Worm (Caenorhabditis elegans): ENCODE measurements around the gene ZK131.11.
"Not testable (repeated sequence)": the region's sequence is repeated elsewhere in the genome, so short reads cannot be mapped to it uniquely, and the experiment has no call there.

ZK131.11 gene

DNA sequence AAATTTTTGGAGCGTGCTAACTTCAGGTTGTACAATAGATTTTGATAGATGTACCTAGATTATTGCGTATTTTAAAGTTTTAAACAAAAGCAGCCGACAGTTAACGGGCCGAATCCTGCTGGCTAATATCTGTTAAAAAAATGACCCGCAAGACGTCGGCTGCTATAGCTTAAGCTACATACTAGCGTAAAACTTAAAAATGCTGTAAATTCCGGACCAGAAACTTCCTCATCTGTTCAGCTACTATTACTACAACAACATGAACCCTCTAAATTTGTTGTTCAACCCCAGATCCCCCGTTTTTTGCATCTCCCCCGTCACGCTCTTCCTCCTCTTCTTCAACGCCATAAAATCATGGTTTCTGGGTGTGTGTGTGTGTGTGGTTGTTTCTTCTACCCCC is 5.1 kb upstream of the ZK131.11 start:
- TF ChIP-seq mep-1 (tag; optimal IDR thresholded peaks at IDR 0.05) (no peak), attf-4 (tag; optimal IDR thresholded peaks at IDR 0.05) (no peak), ceh-62 (tag; optimal IDR thresholded peaks at IDR 0.05) (no peak), unc-62 (GFP tag; optimal IDR thresholded peaks at IDR 0.05 in 1 of 2) (peak in 1 of 2 experiments; percentile 91), unc-62 (tag; optimal IDR thresholded peaks at IDR 0.05) (no peak), duxl-1 (tag; optimal IDR thresholded peaks at IDR 0.05; ENCODE audit: poor library complexity) (no peak), dmd-9 (GFP tag; IDR thresholded peaks at IDR 0.05) (no peak)

DNA sequence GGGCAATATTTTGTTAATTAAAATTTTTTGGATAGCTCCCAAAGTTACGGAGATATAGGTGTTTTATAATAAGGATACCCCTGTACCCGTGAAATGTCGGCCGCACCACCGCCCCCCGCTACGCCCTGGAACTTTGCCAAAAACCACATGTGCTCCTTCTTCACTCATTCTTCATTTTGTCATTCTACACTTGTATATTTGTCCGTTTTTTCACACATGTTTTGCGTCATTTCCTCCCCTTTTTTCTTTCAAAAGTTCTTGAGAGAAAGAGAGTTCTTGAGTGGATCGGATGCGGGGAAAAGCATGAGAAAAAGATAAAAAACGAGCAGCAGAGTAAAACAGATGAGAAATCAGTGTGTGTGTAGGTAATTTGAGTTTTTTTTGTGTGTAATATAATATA is 3.2 kb upstream of the ZK131.11 start:
- TF ChIP-seq spr-1 (tag; optimal IDR thresholded peaks at IDR 0.05) (no peak), nhr-10 (tag; optimal IDR thresholded peaks at IDR 0.05) (no peak), ztf-7 (tag; optimal IDR thresholded peaks at IDR 0.05) (no peak), nhr-48 (tag; optimal IDR thresholded peaks at IDR 0.05) (no peak), zip-2 (tag; optimal IDR thresholded peaks at IDR 0.05) (no peak), nhr-28 (tag; optimal IDR thresholded peaks at IDR 0.05) (no peak), rbr-2 (tag; optimal IDR thresholded peaks at IDR 0.05) (no peak), hmg-1.1 (GFP tag; IDR thresholded peaks at IDR 0.05) (no peak), mdt-29 (GFP tag; IDR thresholded peaks at IDR 0.05) (no peak), sdz-12 (GFP tag; optimal IDR thresholded peaks at IDR 0.05) (no peak), ztf-11 (tag; optimal IDR thresholded peaks at IDR 0.05) (no peak), dmd-9 (GFP tag; IDR thresholded peaks at IDR 0.05) (no peak), F26F4.8 (GFP tag; conservative IDR thresholded peaks at IDR 0.05) (no peak)

DNA sequence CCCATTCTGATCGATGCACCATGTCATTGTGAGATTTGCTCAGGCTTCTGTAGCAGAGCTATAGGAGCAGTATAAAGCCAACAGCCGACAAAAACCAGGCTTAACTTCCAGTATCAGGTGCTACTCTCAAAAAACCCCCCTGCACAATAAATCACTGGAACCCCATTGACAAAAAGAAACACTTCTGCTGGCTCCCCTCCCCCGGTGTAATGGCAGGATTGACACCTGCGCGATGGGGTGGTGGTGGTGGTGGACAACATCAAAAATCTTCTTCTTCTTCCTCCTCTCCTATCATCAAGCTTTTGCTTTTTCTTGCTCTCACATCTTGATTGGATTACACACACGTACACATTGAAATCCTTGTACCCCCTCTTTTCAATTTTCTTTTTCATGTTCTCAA is 2.3 kb upstream of the ZK131.11 start:
- TF ChIP-seq set-16 (GFP tag; IDR thresholded peaks at IDR 0.05) = 0 out of 2 replicates have a peak, but pooled peaks have one; percentile 8
- peak in 1 of 2 experiments; percentile 70 for TF ChIP-seq unc-62 (GFP tag; optimal IDR thresholded peaks at IDR 0.05 in 1 of 2)
- no peak for TF ChIP-seq unc-62 (tag; optimal IDR thresholded peaks at IDR 0.05)
- peak; percentile 51; the same call in 1 of the 2 replicates for TF ChIP-seq nhr-42 (GFP tag; IDR thresholded peaks at IDR 0.05)
- TF ChIP-seq zfp-3 (GFP tag; conservative IDR thresholded peaks at IDR 0.05) = no peak

DNA sequence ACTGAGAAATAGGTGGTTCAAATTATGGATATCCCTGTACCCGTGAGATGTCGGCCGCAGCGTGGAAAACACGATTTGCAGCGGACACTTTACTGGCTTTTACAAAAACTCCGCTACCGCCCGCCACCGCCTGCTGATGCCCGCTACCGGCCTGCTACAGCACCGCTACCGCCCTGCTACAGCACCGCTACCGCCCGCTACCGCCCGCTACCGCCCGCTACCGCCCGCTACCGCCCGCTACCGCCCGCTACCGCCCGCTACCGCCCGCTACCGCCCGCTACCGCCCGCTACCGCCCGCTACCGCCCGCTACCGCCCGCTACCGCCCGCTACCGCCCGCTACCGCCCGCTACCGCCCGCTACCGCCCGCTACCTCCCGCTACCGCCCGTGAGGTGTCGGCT is 1.3 kb upstream of the ZK131.11 start:
- peak; percentile 90 for TF ChIP-seq set-16 (GFP tag; IDR thresholded peaks at IDR 0.05)
- peak; percentile 32; the same call in 1 of the 2 replicates for TF ChIP-seq pha-4 (GFP tag; IDR thresholded peaks at IDR 0.05)
- not testable (repeated sequence) for TF ChIP-seq pha-4 (tag; optimal IDR thresholded peaks at IDR 0.05)
- 0 out of 2 replicates have a peak, but pooled peaks have one; percentile 15 for TF ChIP-seq egl-43 (GFP tag; IDR thresholded peaks at IDR 0.05)

DNA sequence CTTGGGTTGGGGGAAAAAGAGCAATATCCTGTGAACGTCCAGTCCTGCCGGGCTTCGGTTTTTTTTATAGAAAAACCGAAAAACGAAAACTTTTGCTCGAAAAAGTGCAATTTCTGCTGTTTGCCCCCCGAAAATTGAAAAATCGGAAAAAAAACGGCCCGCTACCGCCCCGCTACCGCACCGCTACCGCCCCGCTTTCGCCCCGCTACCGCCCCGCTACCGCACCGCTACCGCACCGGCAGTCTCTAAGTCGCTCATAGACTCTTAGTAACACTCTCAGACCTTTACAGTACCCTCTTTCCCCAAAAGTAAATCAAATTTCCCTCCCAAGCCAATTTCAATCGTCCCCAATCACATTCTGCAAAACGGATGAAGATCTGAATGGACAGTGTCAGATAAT is 3.1 kb downstream of the ZK131.11 start:
- TF ChIP-seq ama-1 (optimal IDR thresholded peaks at IDR 0.05) = no peak
- peak; percentile 28 for TF ChIP-seq aha-1 (tag)
- no peak for TF ChIP-seq lir-3 (tag; optimal IDR thresholded peaks at IDR 0.05)
- no peak for TF ChIP-seq nhr-25 (tag; optimal IDR thresholded peaks at IDR 0.05; ENCODE audit: borderline replicate concordance, insufficient read depth)
- no peak for TF ChIP-seq zip-11 (GFP tag; IDR thresholded peaks at IDR 0.05)
- TF ChIP-seq dpl-1 (GFP tag; optimal IDR thresholded peaks at IDR 0.05) = no peak
- TF ChIP-seq Y75B8A.6 (GFP tag; IDR thresholded peaks at IDR 0.05) = no peak
- TF ChIP-seq aly-2 (tag; optimal IDR thresholded peaks at IDR 0.05) = no peak
- peak; percentile 70 for TF ChIP-seq set-16 (GFP tag; IDR thresholded peaks at IDR 0.05)
- TF ChIP-seq unc-62 (GFP tag; optimal IDR thresholded peaks at IDR 0.05 in 1 of 2) = no peak
- no peak for TF ChIP-seq unc-62 (tag; optimal IDR thresholded peaks at IDR 0.05)

DNA sequence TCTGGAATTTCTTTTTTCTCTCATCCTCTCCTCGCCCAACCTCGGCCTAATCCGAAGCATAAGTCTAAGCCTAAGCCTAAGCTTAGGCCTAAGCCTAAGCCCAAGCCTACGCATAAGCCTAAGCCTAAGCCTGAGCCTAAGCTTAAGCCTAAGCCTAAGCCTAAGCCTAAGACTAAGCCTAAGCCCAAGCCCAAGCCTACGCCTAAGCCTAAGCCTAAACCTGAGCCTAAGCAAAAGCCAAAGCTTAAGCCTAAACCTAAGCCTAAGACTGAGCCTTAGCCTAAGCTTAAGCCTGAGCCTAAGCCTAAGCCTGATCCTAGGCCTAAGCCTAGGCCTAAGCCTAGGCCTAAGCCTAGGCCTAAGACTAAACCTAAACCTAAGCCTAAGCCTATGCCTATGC is 4.3 kb downstream of the ZK131.11 start:
- TF ChIP-seq ceh-32 (tag; optimal IDR thresholded peaks at IDR 0.05; ENCODE audit: poor library complexity) = no peak

All from whole organism, L4 larva.